Worm (Caenorhabditis elegans) whole organism, L3 larva: Measurements from ENCODE around the gene C08F8.15.
A peak's percentile ranks its signal among the peaks of the same experiment; 100 is the strongest.

Experiments used
- egl-27 ChIP-seq: sonication (generic microtip); optimal IDR thresholded peaks from 4 replicates; lab custom pipeline; 2017; ENCODE audit warnings: missing biosample characterization, missing genetic modification reagents, missing genetic modification characterization
- fkh-2 ChIP-seq: fragments of 150-350 bp; optimal IDR thresholded peaks from 2 replicates; lab custom pipeline; 2014; ENCODE audit warnings: missing biosample characterization, missing genetic modification reagents, missing genetic modification characterization
- fos-1 ChIP-seq: fragments of 150-350 bp; optimal IDR thresholded peaks from 2 replicates; lab custom pipeline; 2014; ENCODE audit warnings: missing biosample characterization, missing genetic modification characterization
- mdl-1 ChIP-seq: fragments of 150-350 bp; optimal IDR thresholded peaks from 2 replicates; lab custom pipeline; 2014; ENCODE audit warnings: missing biosample characterization, missing genetic modification characterization
- nhr-76 ChIP-seq: fragments of 150-350 bp; sonication (generic microtip); optimal IDR thresholded peaks from 5 replicates; lab custom pipeline; 2014; ENCODE audit warnings: missing biosample characterization, missing genetic modification characterization
- pha-4 ChIP-seq: fragments of 150-350 bp; optimal IDR thresholded peaks from 2 replicates; lab custom pipeline; 2014; ENCODE audit warnings: missing biosample characterization, missing genetic modification reagents, missing genetic modification characterization
- unc-39 ChIP-seq: sonication (generic microtip); optimal IDR thresholded peaks from 4 replicates; lab custom pipeline; 2017; ENCODE audit warnings: missing biosample characterization, missing genetic modification characterization
- zag-1 ChIP-seq: fragments of 150-350 bp; optimal IDR thresholded peaks from 2 replicates; lab custom pipeline; 2014; ENCODE audit warnings: missing biosample characterization, missing genetic modification characterization

DNA sequence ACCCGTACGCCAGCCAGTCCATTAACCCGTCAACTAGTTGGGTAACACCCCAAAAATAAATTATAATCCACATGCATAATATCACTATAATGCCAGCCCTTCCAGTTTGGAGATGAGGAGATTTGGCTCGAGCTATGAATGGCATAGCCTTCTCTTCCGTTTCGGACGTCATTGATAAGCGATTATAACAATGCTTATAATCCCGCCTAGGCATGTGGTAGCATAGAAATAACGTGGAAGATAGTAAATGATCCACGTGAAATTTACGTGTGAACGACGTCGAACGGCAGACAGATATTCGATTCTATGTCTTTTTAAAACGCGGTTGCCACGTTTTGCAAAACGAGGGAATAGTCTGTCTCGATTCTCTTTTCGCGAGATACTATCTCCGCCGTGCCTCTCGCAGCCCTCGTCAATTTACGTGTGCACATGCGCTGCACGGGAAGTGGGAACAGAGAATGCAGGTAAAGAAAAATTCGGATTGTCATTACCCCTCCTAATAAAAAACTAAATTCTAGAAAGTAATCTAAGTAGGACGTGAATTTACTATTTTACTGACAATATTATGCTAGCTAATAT is 11.7 kb downstream of the C08F8.15 start:
- no peak for TF ChIP-seq mdl-1 (tag; lab: Kevin White, UChicago)
- no peak for TF ChIP-seq fos-1
- TF ChIP-seq pha-4 (tag; lab: Kevin White, UChicago) = peak; percentile 11
- no peak for TF ChIP-seq zag-1 (tag; lab: Kevin White, UChicago)
- TF ChIP-seq fkh-2 (tag; lab: Kevin White, UChicago) = no peak
- no peak for TF ChIP-seq egl-27 (tag; lab: Kevin White, UChicago)
- TF ChIP-seq nhr-76 (tag; lab: Kevin White, UChicago) = no peak
- no peak for TF ChIP-seq unc-39 (tag; lab: Kevin White, UChicago)
